Worm (Caenorhabditis elegans) whole organism, L2 larva: ENCODE data around the gene Y17G9B.2.

Experiments
- C34F6.9 ChIP-seq: fragments of 150-350 bp; optimal IDR thresholded peaks from 2 replicates; lab custom pipeline; 2014; ENCODE audit warnings: missing biosample characterization, missing genetic modification characterization
- F13H6.1 ChIP-seq: sonication (generic microtip); optimal IDR thresholded peaks from 2 replicates; lab custom pipeline; 2016; ENCODE audit warnings: missing genetic modification characterization, missing compliant biosample characterization
- R02D3.7 ChIP-seq: fragments of 150-350 bp; optimal IDR thresholded peaks from 2 replicates; lab custom pipeline; 2014; ENCODE audit warnings: missing biosample characterization, missing genetic modification characterization
- ZK546.5 ChIP-seq: sonication (generic microtip); optimal IDR thresholded peaks from 2 replicates; lab custom pipeline; 2017; ENCODE audit warnings: missing biosample characterization, missing genetic modification characterization
- aly-2 ChIP-seq: fragments of 150-350 bp; optimal IDR thresholded peaks from 2 replicates; lab custom pipeline; 2014; ENCODE audit warnings: missing biosample characterization, missing genetic modification characterization
- blmp-1 ChIP-seq: sonication (generic microtip); optimal IDR thresholded peaks from 2 replicates; lab custom pipeline; 2017; ENCODE audit warnings: missing genetic modification characterization, mild to moderate bottlenecking, missing compliant biosample characterization, antibody characterized with exemption, moderate library complexity; ENCODE audit not compliant: insufficient read depth
- ceh-16 ChIP-seq: fragments of 150-350 bp; optimal IDR thresholded peaks from 2 replicates; lab custom pipeline; 2014; ENCODE audit warnings: missing biosample characterization, missing genetic modification characterization
- ceh-82 ChIP-seq: fragments of 150-350 bp; optimal IDR thresholded peaks from 2 replicates; lab custom pipeline; 2014; ENCODE audit warnings: missing biosample characterization, missing genetic modification characterization
- crh-2 ChIP-seq: sonication (generic microtip); optimal IDR thresholded peaks from 2 replicates; lab custom pipeline; 2017; ENCODE audit warnings: missing biosample characterization, missing genetic modification characterization
- dmd-4 ChIP-seq: sonication (generic microtip); optimal IDR thresholded peaks from 2 replicates; lab custom pipeline; 2017; ENCODE audit warnings: missing biosample characterization, missing genetic modification characterization
- egl-27 ChIP-seq: sonication (generic microtip); optimal IDR thresholded peaks from 3 replicates; lab custom pipeline; 2017; ENCODE audit warnings: missing biosample characterization, missing genetic modification reagents, missing genetic modification characterization
- elt-3 ChIP-seq: sonication (generic microtip); optimal IDR thresholded peaks from 2 replicates; lab custom pipeline; 2017; ENCODE audit warnings: missing biosample characterization, missing genetic modification characterization
- fos-1 ChIP-seq: fragments of 150-350 bp; optimal IDR thresholded peaks from 2 replicates; lab custom pipeline; 2014; ENCODE audit warnings: missing biosample characterization, missing genetic modification characterization
- gmeb-1 ChIP-seq: fragments of 150-350 bp; optimal IDR thresholded peaks from 2 replicates; lab custom pipeline; 2014; ENCODE audit warnings: missing biosample characterization, missing genetic modification characterization
- lin-11 ChIP-seq: fragments of 150-350 bp; sonication (generic microtip); optimal IDR thresholded peaks from 2 replicates; lab custom pipeline; 2014; ENCODE audit warnings: missing biosample characterization, missing genetic modification characterization, inconsistent platforms, mixed read lengths
- lin-13 ChIP-seq: fragments of 150-350 bp; optimal IDR thresholded peaks from 2 replicates; lab custom pipeline; 2014; ENCODE audit warnings: missing biosample characterization, missing genetic modification reagents, missing genetic modification characterization
- lin-39 ChIP-seq: fragments of 150-350 bp; optimal IDR thresholded peaks from 2 replicates; lab custom pipeline; 2014; ENCODE audit warnings: missing biosample characterization, missing genetic modification reagents, missing genetic modification characterization
- lsy-2 ChIP-seq, 2 experiments: fragments of 150-350 bp in 1 of 2; sonication (generic microtip) in 1 of 2; optimal IDR thresholded peaks; 2 replicates each; lab custom pipeline; 2014 to 2017; ENCODE audit warnings: missing biosample characterization in 2 of 2, missing genetic modification characterization in 2 of 2
- mab-5 ChIP-seq: fragments of 150-350 bp; optimal IDR thresholded peaks from 2 replicates; lab custom pipeline; 2014; ENCODE audit warnings: missing biosample characterization, missing genetic modification characterization
- mbf-1 ChIP-seq: sonication (generic microtip); optimal IDR thresholded peaks from 2 replicates; lab custom pipeline; 2017; ENCODE audit warnings: missing biosample characterization, missing genetic modification characterization
- mdl-1 ChIP-seq, 2 experiments: fragments of 150-350 bp in 1 of 2; sonication (generic microtip) in 1 of 2; optimal IDR thresholded peaks; 2 replicates each; lab custom pipeline; 2017; ENCODE audit warnings: missing biosample characterization in 2 of 2, missing genetic modification characterization in 2 of 2
- nhr-12 ChIP-seq: fragments of 150-350 bp; optimal IDR thresholded peaks from 2 replicates; lab custom pipeline; 2014; ENCODE audit warnings: missing biosample characterization, missing genetic modification characterization
- nhr-23 ChIP-seq: fragments of 150-350 bp; optimal IDR thresholded peaks from 2 replicates; lab custom pipeline; 2014; ENCODE audit warnings: missing biosample characterization, missing genetic modification reagents, missing genetic modification characterization
- nhr-237 ChIP-seq: fragments of 150-350 bp; optimal IDR thresholded peaks from 2 replicates; lab custom pipeline; 2014; ENCODE audit warnings: missing biosample characterization, missing genetic modification characterization
- nhr-25 ChIP-seq: fragments of 150-350 bp; sonication (generic microtip); optimal IDR thresholded peaks from 3 replicates; lab custom pipeline; 2014; ENCODE audit warnings: missing biosample characterization, missing genetic modification characterization
- nhr-77 ChIP-seq: fragments of 150-350 bp; optimal IDR thresholded peaks from 2 replicates; lab custom pipeline; 2014; ENCODE audit warnings: missing biosample characterization, missing genetic modification characterization
- peb-1 ChIP-seq: fragments of 150-350 bp; optimal IDR thresholded peaks from 2 replicates; lab custom pipeline; 2014; ENCODE audit warnings: missing biosample characterization, missing genetic modification characterization
- skn-1 ChIP-seq: sonication (generic microtip); optimal IDR thresholded peaks from 2 replicates; lab custom pipeline; 2017; ENCODE audit warnings: missing biosample characterization, missing genetic modification characterization
- sma-3 ChIP-seq: sonication (generic microtip); optimal IDR thresholded peaks from 2 replicates; lab custom pipeline; 2016; ENCODE audit warnings: missing genetic modification reagents, missing genetic modification characterization, missing compliant biosample characterization
- sma-9 ChIP-seq, 2 experiments: fragments of 150-350 bp in 1 of 2; sonication (generic microtip) in 1 of 2; optimal IDR thresholded peaks; 2 replicates each; lab custom pipeline; 2014 to 2016; ENCODE audit warnings: missing genetic modification characterization in 2 of 2, mild to moderate bottlenecking in 1 of 2, missing biosample characterization in 1 of 2, missing compliant biosample characterization in 1 of 2, missing genetic modification reagents in 1 of 2, moderate library complexity in 1 of 2
- snpc-4 ChIP-seq: fragments of 150-350 bp; optimal IDR thresholded peaks from 2 replicates; lab custom pipeline; 2014; ENCODE audit warnings: missing biosample characterization, missing genetic modification characterization
- unc-55 ChIP-seq: fragments of 150-350 bp; sonication (generic microtip); optimal IDR thresholded peaks from 3 replicates; lab custom pipeline; 2014; ENCODE audit warnings: missing biosample characterization, missing genetic modification reagents, missing genetic modification characterization
- zag-1 ChIP-seq: fragments of 150-350 bp; optimal IDR thresholded peaks from 2 replicates; lab custom pipeline; 2014; ENCODE audit warnings: missing biosample characterization, missing genetic modification characterization
- ztf-11 ChIP-seq: sonication (generic microtip); optimal IDR thresholded peaks from 2 replicates; lab custom pipeline; 2017; ENCODE audit warnings: missing biosample characterization, missing genetic modification characterization
- ztf-4 ChIP-seq: fragments of 150-350 bp; optimal IDR thresholded peaks from 2 replicates; lab custom pipeline; 2014; ENCODE audit warnings: missing biosample characterization, missing genetic modification characterization

The Y17G9B.2 gene

DNA sequence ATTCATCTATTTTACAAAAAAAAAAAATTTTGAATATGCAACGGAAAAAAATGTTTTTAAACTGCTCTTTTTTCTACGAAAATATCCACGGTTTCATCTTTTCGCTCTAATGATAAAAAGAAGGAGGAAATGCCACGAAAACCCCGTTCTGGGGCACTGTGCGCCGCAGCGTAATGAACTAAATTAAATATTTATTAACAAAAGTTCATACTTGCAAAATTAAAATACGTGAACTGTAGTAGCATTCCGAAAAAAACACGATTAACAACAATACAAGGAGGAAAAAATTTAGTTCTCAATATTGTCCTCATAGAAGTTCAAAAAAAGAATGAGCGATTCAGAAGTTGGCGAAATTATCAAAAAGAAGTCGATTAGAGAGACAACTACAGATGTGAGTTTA, 25.5 kb downstream of the Y17G9B.2 start, which contains the start of gene R11E3.1:
Gene R11E3.1, plus strand, starts transcription at position 301 of the 400 bp plus-strand sequence.
- no peak for TF ChIP-seq mdl-1 (tag; optimal IDR thresholded peaks at IDR 0.05; lab: Kevin White, UChicago)
- no peak for TF ChIP-seq mbf-1 (tag; lab: Kevin White, UChicago)
- TF ChIP-seq ztf-4 (tag; lab: Kevin White, UChicago) = no peak
- no peak for TF ChIP-seq blmp-1 (tag; lab: Kevin White, UChicago)
- no peak for TF ChIP-seq skn-1 (tag; lab: Kevin White, UChicago)
- no peak for TF ChIP-seq aly-2
- TF ChIP-seq R02D3.7 (tag; lab: Kevin White, UChicago) = no peak
- TF ChIP-seq gmeb-1 (tag; lab: Kevin White, UChicago) = no peak
- TF ChIP-seq lsy-2 (tag; optimal IDR thresholded peaks at IDR 0.05; lab: Kevin White, UChicago) = no peak
- TF ChIP-seq egl-27 = no peak
- no peak for TF ChIP-seq ceh-82 (tag; lab: Kevin White, UChicago)
- TF ChIP-seq ZK546.5 (tag; lab: Kevin White, UChicago) = no peak
- no peak for TF ChIP-seq nhr-77 (tag; lab: Kevin White, UChicago)
- TF ChIP-seq ceh-16 (tag; lab: Kevin White, UChicago) = no peak
- no peak for TF ChIP-seq sma-3 (GFP tag; lab: Kevin White, UChicago)
- TF ChIP-seq fos-1 (tag; lab: Kevin White, UChicago) = no peak
- TF ChIP-seq sma-9 (GFP tag; optimal IDR thresholded peaks at IDR 0.05; lab: Kevin White, UChicago) = no peak
- no peak for TF ChIP-seq sma-9 (tag; optimal IDR thresholded peaks at IDR 0.05; lab: Kevin White, UChicago)
- TF ChIP-seq nhr-25 (tag; lab: Kevin White, UChicago) = no peak
- TF ChIP-seq, all 48 proteins: peak for 0

DNA sequence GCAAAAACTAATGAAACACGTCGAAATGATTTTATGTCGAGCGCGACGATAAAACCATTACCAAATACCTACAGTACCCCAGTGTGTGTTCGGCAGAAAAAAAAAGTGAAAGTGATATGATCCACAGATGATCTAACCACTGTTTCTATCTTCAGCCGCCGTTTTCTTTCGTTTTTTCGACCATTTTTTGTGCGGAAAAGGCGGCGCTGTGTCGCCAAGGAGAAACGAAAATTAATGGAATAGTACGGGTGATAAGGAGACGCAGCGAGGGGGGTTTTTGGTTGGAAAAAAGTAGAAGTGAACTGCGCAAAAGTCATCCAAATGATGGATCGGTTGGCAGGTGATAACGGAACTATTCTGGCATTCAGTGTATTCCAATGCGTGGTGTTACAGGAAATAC, 31.2 kb downstream of the Y17G9B.2 start:
- TF ChIP-seq mbf-1 (tag; lab: Kevin White, UChicago) (no peak), nhr-12 (tag; lab: Kevin White, UChicago) (no peak), lin-13 (GFP tag; lab: Kevin White, UChicago) (no peak), F13H6.1 (tag; lab: Kevin White, UChicago) (no peak), zag-1 (tag; lab: Kevin White, UChicago) (no peak), mdl-1 (tag; optimal IDR thresholded peaks at IDR 0.05; lab: Kevin White, UChicago) (no peak)

DNA sequence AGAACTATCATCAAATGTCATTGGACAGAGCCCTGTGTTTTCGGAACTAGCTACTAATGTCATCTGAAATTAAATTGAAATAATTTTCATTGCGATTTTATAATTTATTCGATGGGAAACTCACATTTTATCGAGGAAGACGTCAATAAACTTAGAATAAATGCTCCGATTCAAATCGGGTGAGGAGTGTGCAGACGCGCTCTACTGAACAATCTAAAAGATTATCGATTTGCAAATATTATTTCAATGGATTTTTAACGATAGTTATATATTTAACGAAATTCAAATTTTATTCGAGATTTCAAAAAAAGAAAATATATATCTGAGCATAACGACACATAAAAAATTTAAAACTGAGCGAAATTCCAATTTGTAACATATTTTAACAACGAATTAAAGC, 35.2 kb downstream of the Y17G9B.2 start, which contains the start of gene eor-1:
Gene eor-1, minus strand, starts transcription at position 65 of the 400 bp plus-strand sequence.
- peak; percentile 3 for TF ChIP-seq gmeb-1 (tag; lab: Kevin White, UChicago)
- no peak for TF ChIP-seq mab-5 (tag; lab: Kevin White, UChicago)
- no peak for TF ChIP-seq elt-3 (tag; lab: Kevin White, UChicago)
- no peak for TF ChIP-seq lin-39 (tag; lab: Kevin White, UChicago)
- peak; percentile 75 for TF ChIP-seq C34F6.9 (tag; lab: Kevin White, UChicago)
- no peak for TF ChIP-seq zag-1 (tag; lab: Kevin White, UChicago)
- peak; percentile 72 for TF ChIP-seq unc-55 (GFP tag; lab: Kevin White, UChicago)
- no peak for TF ChIP-seq mbf-1 (tag; lab: Kevin White, UChicago)
- peak; percentile 11 for TF ChIP-seq crh-2 (tag; lab: Kevin White, UChicago)
- no peak for TF ChIP-seq ztf-11 (tag; lab: Kevin White, UChicago)
- no peak for TF ChIP-seq F13H6.1 (tag; lab: Kevin White, UChicago)
- TF ChIP-seq lsy-2 (tag; optimal IDR thresholded peaks at IDR 0.05; lab: Kevin White, UChicago) = peak; percentile 37 to 80
- peak; percentile 48 for TF ChIP-seq lin-13 (GFP tag; lab: Kevin White, UChicago)
- TF ChIP-seq sma-3 (GFP tag; lab: Kevin White, UChicago) = peak; percentile 25
- TF ChIP-seq nhr-77 (tag; lab: Kevin White, UChicago) = no peak

DNA sequence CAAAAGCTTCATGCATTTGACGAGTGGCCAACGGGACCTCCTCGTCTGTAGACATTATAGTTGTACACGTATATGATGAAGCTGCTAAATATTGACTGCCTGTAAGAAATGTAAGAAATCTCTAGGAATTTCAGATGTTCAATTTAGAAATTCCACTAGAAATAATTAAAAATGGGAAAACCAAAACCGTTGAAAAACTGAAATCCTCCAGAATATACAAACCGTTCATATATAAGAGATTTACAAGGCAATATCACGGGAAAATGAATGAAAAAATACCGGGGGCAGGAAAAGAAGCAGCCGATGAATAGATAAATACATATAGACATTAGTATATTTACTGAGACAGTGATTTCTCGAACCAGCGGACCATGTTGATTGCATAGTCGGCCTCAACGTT, 38.5 kb downstream of the Y17G9B.2 start, which contains the start of gene dpf-7:
Gene dpf-7, minus strand, starts transcription at position 101 of the 400 bp plus-strand sequence.
- TF ChIP-seq elt-3 (tag; lab: Kevin White, UChicago) (no peak), gmeb-1 (tag; lab: Kevin White, UChicago) (no peak), unc-55 (GFP tag; lab: Kevin White, UChicago) (no peak), nhr-23 (no peak), lin-13 (GFP tag; lab: Kevin White, UChicago) (no peak), nhr-237 (tag; lab: Kevin White, UChicago) (no peak), ZK546.5 (tag; lab: Kevin White, UChicago) (no peak), snpc-4 (tag; lab: Kevin White, UChicago) (no peak), lin-11 (tag; lab: Kevin White, UChicago) (no peak), dmd-4 (no peak), fos-1 (tag; lab: Kevin White, UChicago) (no peak), peb-1 (tag; lab: Kevin White, UChicago) (no peak)
